Worm (Caenorhabditis elegans): ENCODE data around the gene apl-1.

DNA sequence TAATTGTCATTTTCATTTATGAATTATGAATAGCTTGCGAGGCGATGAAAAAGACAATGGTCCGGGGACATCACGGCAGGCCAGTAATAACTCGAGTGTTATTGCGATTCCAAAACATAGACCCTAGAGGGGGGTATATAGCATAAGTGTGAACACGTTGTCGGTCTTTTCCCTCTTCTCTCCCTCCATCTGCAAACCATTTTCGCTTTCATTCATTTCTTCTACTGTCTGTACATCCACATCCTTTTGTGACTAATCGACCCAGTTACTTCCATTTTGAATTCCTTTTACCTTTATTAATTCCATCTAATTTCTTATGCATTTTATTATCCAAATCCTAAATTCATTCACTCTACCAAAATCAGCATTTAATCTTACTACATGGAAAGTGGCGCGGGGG is 45.6 kb downstream of the apl-1 start:
- TF ChIP-seq nhr-76 (tag; optimal IDR thresholded peaks at IDR 0.05) (no peak), unc-39 (tag; optimal IDR thresholded peaks at IDR 0.05) (no peak), ztf-11 (tag; optimal IDR thresholded peaks at IDR 0.05) (no peak), nhr-237 (tag; optimal IDR thresholded peaks at IDR 0.05) (no peak), lsy-12 (tag; optimal IDR thresholded peaks at IDR 0.05) (no peak), ceh-9 (tag; optimal IDR thresholded peaks at IDR 0.05) (no peak), lin-39 (tag; optimal IDR thresholded peaks at IDR 0.05) (no peak), unc-62 (GFP tag; optimal IDR thresholded peaks at IDR 0.05) (no peak), ztf-4 (tag; optimal IDR thresholded peaks at IDR 0.05) (no peak), nfya-1 (tag; optimal IDR thresholded peaks at IDR 0.05; ENCODE audit: insufficient read depth) (no peak), elt-3 (tag; optimal IDR thresholded peaks at IDR 0.05) (no peak), fkh-10 (GFP tag; optimal IDR thresholded peaks at IDR 0.05) (no peak)

Measured in whole organism, L3 larva.